Fruit fly (Drosophila melanogaster): Measurements from ENCODE around the gene Roc1a.

Roc1a gene

DNA sequence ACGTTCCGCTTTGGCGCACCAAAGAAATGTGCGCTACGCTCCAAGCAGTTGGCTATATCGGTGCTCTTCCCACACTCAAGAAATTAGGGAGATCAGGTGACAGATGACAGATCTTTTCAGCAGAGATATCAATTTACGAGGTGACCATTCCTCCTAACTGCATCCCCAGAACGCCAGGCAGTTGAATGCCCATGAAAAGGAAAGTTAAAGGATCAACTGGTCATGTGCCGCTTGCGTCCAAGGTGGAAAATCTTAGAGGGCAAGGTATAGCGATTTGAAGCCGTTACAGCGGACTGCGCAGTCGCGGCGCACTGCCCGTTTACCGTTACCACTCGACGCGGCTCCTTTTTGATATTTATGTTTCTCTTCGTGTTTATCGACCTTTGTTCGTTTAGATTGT is 28.5 kb upstream of the Roc1a start (continued):
- TF ChIP-seq CG12155 (GFP tag; optimal IDR thresholded peaks at IDR 0.05) (no peak), h (optimal IDR thresholded peaks at IDR 0.05) (no peak), NC2β (GFP tag; optimal IDR thresholded peaks at IDR 0.05) (peak; percentile 26), en (GFP tag; optimal IDR thresholded peaks at IDR 0.05) (no peak), CG13894 (tag; optimal IDR thresholded peaks at IDR 0.05) (no peak), CG15269 (tag; optimal IDR thresholded peaks at IDR 0.05) (peak; percentile 37), pb (GFP tag; optimal IDR thresholded peaks at IDR 0.05) (peak; percentile 11), CG7963 (GFP tag; IDR thresholded peaks at IDR 0.05; ENCODE audit: partially characterized antibody) (no peak), unc-4 (GFP tag; IDR thresholded peaks at IDR 0.05; ENCODE audit: partially characterized antibody) (no peak), tap (tag; optimal IDR thresholded peaks at IDR 0.05) (no peak), jing (GFP tag; optimal IDR thresholded peaks at IDR 0.05) (no peak), CG34376 (GFP tag; optimal IDR thresholded peaks at IDR 0.05) (no peak), rib (GFP tag; IDR thresholded peaks at IDR 0.05) (no peak), chif (GFP tag; optimal IDR thresholded peaks at IDR 0.05) (peak; percentile 12 to 21), Dek (tag; optimal IDR thresholded peaks at IDR 0.05) (no peak), CG11093 (GFP tag; IDR thresholded peaks at IDR 0.05) (no peak), fd64A (GFP tag; optimal IDR thresholded peaks at IDR 0.05) (no peak), Spps (tag; optimal IDR thresholded peaks at IDR 0.05) (no peak), CG7357 (GFP tag; IDR thresholded peaks at IDR 0.05) (no peak), pros (GFP tag; optimal IDR thresholded peaks at IDR 0.05) (peak; percentile 16), Mad (GFP tag; optimal IDR thresholded peaks at IDR 0.05) (no peak), ap (GFP tag; IDR thresholded peaks at IDR 0.05) (no peak), hbn (GFP tag; IDR thresholded peaks at IDR 0.05; ENCODE audit: partially characterized antibody) (no peak), insv (GFP tag; optimal IDR thresholded peaks at IDR 0.05) (no peak), Atf-2 (GFP tag; optimal IDR thresholded peaks at IDR 0.05) (no peak), CG4424 (GFP tag; optimal IDR thresholded peaks at IDR 0.05) (peak; percentile 7), CG7987 (GFP tag; optimal IDR thresholded peaks at IDR 0.05) (no peak), cwo (GFP tag; optimal IDR thresholded peaks at IDR 0.05) (no peak), CHES-1-like (GFP tag; optimal IDR thresholded peaks at IDR 0.05) (no peak), CG11504 (tag; optimal IDR thresholded peaks at IDR 0.05) (peak; percentile 42), sisA (GFP tag; IDR thresholded peaks at IDR 0.05) (peak; percentile 33; the same call in 1 of the 2 replicates), HHEX (GFP tag; optimal IDR thresholded peaks at IDR 0.05) (peak; percentile 47), ab (GFP tag; optimal IDR thresholded peaks at IDR 0.05) (no peak), CG14710 (tag; optimal IDR thresholded peaks at IDR 0.05) (no peak), chm (GFP tag; IDR thresholded peaks at IDR 0.05) (no peak), Vsx1 (GFP tag; optimal IDR thresholded peaks at IDR 0.05) (no peak), gce (GFP tag; IDR thresholded peaks at IDR 0.05) (no peak), H2.0 (GFP tag; IDR thresholded peaks at IDR 0.05) (peak; percentile 18; the same call in 1 of the 2 replicates), tx (GFP tag; optimal IDR thresholded peaks at IDR 0.05) (peak; percentile 33), CG2199 (GFP tag; IDR thresholded peaks at IDR 0.05) (no peak), Dref (GFP tag; IDR thresholded peaks at IDR 0.05) (no peak), Poxn (GFP tag; IDR thresholded peaks at IDR 0.05) (no peak), slbo (GFP tag; IDR thresholded peaks at IDR 0.05) (0 out of 2 replicates have a peak, but pooled peaks have one; percentile 22), Mrtf (GFP tag; IDR thresholded peaks at IDR 0.05) (no peak), sug (tag; optimal IDR thresholded peaks at IDR 0.05) (no peak), NK7.1 (GFP tag; optimal IDR thresholded peaks at IDR 0.05) (no peak), pan (optimal IDR thresholded peaks at IDR 0.05) (no peak), pan (GFP tag; optimal IDR thresholded peaks at IDR 0.05 in 1 of 2, IDR thresholded peaks at IDR 0.05 in 1 of 2) (no peak), peb (GFP tag; IDR thresholded peaks at IDR 0.05) (no peak), CG2129 (GFP tag; IDR thresholded peaks at IDR 0.05; ENCODE audit: partially characterized antibody) (no peak), phol (tag; optimal IDR thresholded peaks at IDR 0.05) (peak; percentile 34), tio (GFP tag; optimal IDR thresholded peaks at IDR 0.05) (no peak)
